Fruit fly (Drosophila melanogaster): ENCODE data around the gene CG3609.

CG3609 gene

DNA sequence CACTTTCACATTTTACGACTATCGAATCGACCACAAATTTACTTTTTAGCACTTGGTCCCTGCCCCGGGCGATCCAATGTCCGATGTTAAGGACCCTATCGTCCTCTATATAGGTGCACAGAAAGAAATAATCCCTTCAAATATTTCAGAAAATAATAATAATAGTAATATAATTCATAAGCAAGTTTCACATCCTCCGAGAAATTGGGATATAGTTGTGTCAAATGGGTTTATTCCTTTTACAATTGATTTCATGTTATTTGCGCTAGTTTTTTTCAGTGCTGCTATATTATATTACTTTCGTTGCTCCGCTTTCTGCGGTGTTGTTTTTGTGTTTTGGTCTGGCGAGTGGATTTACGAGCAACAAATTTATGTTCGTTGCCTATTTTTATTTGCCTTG, 25.9 kb downstream of the CG3609 start (continued):
- peak; percentile 17 for TF ChIP-seq CG10543 (GFP tag; optimal IDR thresholded peaks at IDR 0.05)
- TF ChIP-seq CG14014 (GFP tag; IDR thresholded peaks at IDR 0.05): peak; percentile 37; the same call in 1 of the 2 replicates
- TF ChIP-seq Optix (GFP tag; IDR thresholded peaks at IDR 0.05): no peak
- peak; percentile 51 for TF ChIP-seq CG4404 (GFP tag; IDR thresholded peaks at IDR 0.05)
- TF ChIP-seq kah (GFP tag; optimal IDR thresholded peaks at IDR 0.05): no peak
- no peak for TF ChIP-seq CG10979 (tag; optimal IDR thresholded peaks at IDR 0.05)
- no peak for TF ChIP-seq ase (GFP tag; IDR thresholded peaks at IDR 0.05)
- TF ChIP-seq Aef1 (GFP tag; IDR thresholded peaks at IDR 0.05): peak; percentile 21; the same call in 1 of the 3 replicates
- TF ChIP-seq slbo (GFP tag; IDR thresholded peaks at IDR 0.05): peak; percentile 34
- peak; percentile 42 for TF ChIP-seq NfI (GFP tag; optimal IDR thresholded peaks at IDR 0.05)
- TF ChIP-seq az2 (GFP tag; optimal IDR thresholded peaks at IDR 0.05): peak; percentile 6
- TF ChIP-seq vvl (GFP tag; IDR thresholded peaks at IDR 0.05): no peak
- TF ChIP-seq Hr51 (GFP tag; optimal IDR thresholded peaks at IDR 0.05): peak in 1 of 2 experiments; percentile 60
- peak; percentile 41; the same call in 1 of the 3 replicates for TF ChIP-seq tgo (GFP tag; IDR thresholded peaks at IDR 0.05)
- no peak for TF ChIP-seq ems (GFP tag; optimal IDR thresholded peaks at IDR 0.05)
- TF ChIP-seq CG17568 (GFP tag; optimal IDR thresholded peaks at IDR 0.05): no peak
- TF ChIP-seq ranshi (GFP tag; IDR thresholded peaks at IDR 0.05): no peak
- no peak for TF ChIP-seq psq (GFP tag; optimal IDR thresholded peaks at IDR 0.05)
- TF ChIP-seq ATbp (GFP tag; optimal IDR thresholded peaks at IDR 0.05): no peak
- no peak for TF ChIP-seq prd (optimal IDR thresholded peaks at IDR 0.05)
- peak; percentile 56; the same call in 2 of the 3 replicates for TF ChIP-seq prd (GFP tag; IDR thresholded peaks at IDR 0.05)
- no peak for TF ChIP-seq CG16815 (GFP tag; optimal IDR thresholded peaks at IDR 0.05)
- peak; percentile 30 for TF ChIP-seq Sox102F (GFP tag; optimal IDR thresholded peaks at IDR 0.05)
- peak; percentile 53 for TF ChIP-seq CG7556 (GFP tag; optimal IDR thresholded peaks at IDR 0.05)
- 0 out of 2 replicates have a peak, but pooled peaks have one; percentile 7 for TF ChIP-seq ara (GFP tag; IDR thresholded peaks at IDR 0.05)
- TF ChIP-seq sob (GFP tag; IDR thresholded peaks at IDR 0.05): peak; percentile 71
- TF ChIP-seq Scr (GFP tag; IDR thresholded peaks at IDR 0.05; ENCODE audit: partially characterized antibody): no peak
- TF ChIP-seq tll (GFP tag; optimal IDR thresholded peaks at IDR 0.05): no peak
- TF ChIP-seq ERR (GFP tag; optimal IDR thresholded peaks at IDR 0.05): no peak
- peak; percentile 7 for TF ChIP-seq CG12071 (GFP tag; optimal IDR thresholded peaks at IDR 0.05)
- 0 out of 2 replicates have a peak, but pooled peaks have one; percentile 13 for TF ChIP-seq H2.0 (GFP tag; IDR thresholded peaks at IDR 0.05)
- no peak for TF ChIP-seq crp (GFP tag; optimal IDR thresholded peaks at IDR 0.05)
- TF ChIP-seq CG8290 (GFP tag; optimal IDR thresholded peaks at IDR 0.05): no peak
- TF ChIP-seq CG8290 (tag; optimal IDR thresholded peaks at IDR 0.05): no peak
- TF ChIP-seq CG34376 (GFP tag; optimal IDR thresholded peaks at IDR 0.05): peak; percentile 11
- peak; percentile 5 for TF ChIP-seq CG1233 (GFP tag; optimal IDR thresholded peaks at IDR 0.05)
- TF ChIP-seq CG11504 (tag; optimal IDR thresholded peaks at IDR 0.05): peak; percentile 66
- peak; percentile 43; the same call in 1 of the 2 replicates for TF ChIP-seq wdn (GFP tag; IDR thresholded peaks at IDR 0.05)
- 0 out of 3 replicates have a peak, but pooled peaks have one; percentile 41 for TF ChIP-seq CG11695 (GFP tag; IDR thresholded peaks at IDR 0.05)
- TF ChIP-seq Dek (tag; optimal IDR thresholded peaks at IDR 0.05): peak; percentile 20
- TF ChIP-seq CG17385 (GFP tag; optimal IDR thresholded peaks at IDR 0.05): peak; percentile 35
- peak; percentile 24 for TF ChIP-seq nmo (GFP tag; optimal IDR thresholded peaks at IDR 0.05)
- TF ChIP-seq fu2 (GFP tag; optimal IDR thresholded peaks at IDR 0.05): no peak
- no peak for TF ChIP-seq CG1529 (GFP tag; optimal IDR thresholded peaks at IDR 0.05)
- TF ChIP-seq CG33213 (GFP tag; optimal IDR thresholded peaks at IDR 0.05): no peak
- TF ChIP-seq CG4424 (GFP tag; optimal IDR thresholded peaks at IDR 0.05): peak; percentile 9
- TF ChIP-seq CG4328 (GFP tag; optimal IDR thresholded peaks at IDR 0.05): no peak
- TF ChIP-seq Hr39 (optimal IDR thresholded peaks at IDR 0.05): no peak
- TF ChIP-seq CG2199 (GFP tag; IDR thresholded peaks at IDR 0.05): no peak
- no peak for TF ChIP-seq nerfin-1 (tag; optimal IDR thresholded peaks at IDR 0.05)
- TF ChIP-seq cad (GFP tag; optimal IDR thresholded peaks at IDR 0.05): no peak
- TF ChIP-seq zen (tag; optimal IDR thresholded peaks at IDR 0.05): peak; percentile 32
